Worm (Caenorhabditis elegans): ENCODE data around the gene golg-2.
A peak's percentile ranks its signal among the peaks of the same experiment; 100 is the strongest.

Gene golg-2

ce11 chrII:5084225-5084624 lies 44.3 kb upstream of the golg-2 start:
- TF ChIP-seq dmd-6 (GFP tag; IDR thresholded peaks at IDR 0.05), result peak; percentile 25; the same call in 1 of the 2 replicates
- TF ChIP-seq lin-1 (GFP tag; IDR thresholded peaks at IDR 0.05), result no peak
- TF ChIP-seq daf-16 (GFP tag; optimal IDR thresholded peaks at IDR 0.05), result no peak
- no peak for TF ChIP-seq daf-16 (tag; optimal IDR thresholded peaks at IDR 0.05)
- TF ChIP-seq F37D6.2 (tag; optimal IDR thresholded peaks at IDR 0.05), result no peak
- no peak for TF ChIP-seq aha-1 (tag)
- TF ChIP-seq nhr-28 (tag; optimal IDR thresholded peaks at IDR 0.05), result peak; percentile 39
- TF ChIP-seq F10B5.3 (tag; optimal IDR thresholded peaks at IDR 0.05), result no peak

- TF ChIP-seq ztf-7 (tag; optimal IDR thresholded peaks at IDR 0.05), result no peak
- no peak for TF ChIP-seq nhr-111 (GFP tag; optimal IDR thresholded peaks at IDR 0.05)
- TF ChIP-seq daf-16 (GFP tag; optimal IDR thresholded peaks at IDR 0.05), result no peak
- no peak for TF ChIP-seq daf-16 (tag; optimal IDR thresholded peaks at IDR 0.05)
- no peak for TF ChIP-seq dmd-9 (GFP tag; IDR thresholded peaks at IDR 0.05)
- no peak for TF ChIP-seq madf-5 (GFP tag; IDR thresholded peaks at IDR 0.05)
- TF ChIP-seq F44E2.7 (GFP tag; IDR thresholded peaks at IDR 0.05), result no peak
- no peak for TF ChIP-seq lim-7 (GFP tag; IDR thresholded peaks at IDR 0.05)
- no peak for TF ChIP-seq ceh-20 (GFP tag; IDR thresholded peaks at IDR 0.05)
- no peak for TF ChIP-seq tra-1 (GFP tag; IDR thresholded peaks at IDR 0.05)
- no peak for TF ChIP-seq F49E8.2 (tag; optimal IDR thresholded peaks at IDR 0.05; ENCODE audit: borderline replicate concordance)
- TF ChIP-seq lin-1 (GFP tag; IDR thresholded peaks at IDR 0.05), result no peak
- TF ChIP-seq aly-2 (tag; optimal IDR thresholded peaks at IDR 0.05), result no peak
- no peak for TF ChIP-seq lin-13 (GFP tag; optimal IDR thresholded peaks at IDR 0.05)
- no peak for TF ChIP-seq mdt-29 (GFP tag; IDR thresholded peaks at IDR 0.05)
- TF ChIP-seq egl-43 (GFP tag; IDR thresholded peaks at IDR 0.05), result no peak
- TF ChIP-seq unc-39 (tag; optimal IDR thresholded peaks at IDR 0.05), result no peak
These were observed 43.5 kb upstream of the golg-2 start, which contains the start of gene C04G6.4 for ce11 chrII:5083341-5083740. TSS of gene C04G6.4 (minus strand) at chrII:5083441.

- TF ChIP-seq attf-4 (tag; optimal IDR thresholded peaks at IDR 0.05) (no peak), ceh-28 (tag; optimal IDR thresholded peaks at IDR 0.05) (peak; percentile 25), madf-9 (GFP tag; conservative IDR thresholded peaks at IDR 0.05) (no peak), unc-62 (GFP tag; optimal IDR thresholded peaks at IDR 0.05 in 1 of 2) (peak in 1 of 2 experiments; percentile 92), unc-62 (tag; optimal IDR thresholded peaks at IDR 0.05) (no peak), hlh-30 (tag; optimal IDR thresholded peaks at IDR 0.05; ENCODE audit: insufficient read depth) (peak; percentile 84), nhr-10 (tag; optimal IDR thresholded peaks at IDR 0.05) (no peak), dmd-6 (GFP tag; IDR thresholded peaks at IDR 0.05) (peak; percentile 13; the same call in 1 of the 2 replicates), nhr-102 (tag; optimal IDR thresholded peaks at IDR 0.05) (no peak), mdt-29 (GFP tag; IDR thresholded peaks at IDR 0.05) (no peak), Y75B8A.6 (GFP tag; IDR thresholded peaks at IDR 0.05) (no peak), duxl-1 (tag; optimal IDR thresholded peaks at IDR 0.05; ENCODE audit: poor library complexity) (peak; percentile 45), F37D6.2 (tag; optimal IDR thresholded peaks at IDR 0.05) (no peak), mxl-3 (GFP tag; optimal IDR thresholded peaks at IDR 0.05) (peak; percentile 64), dpl-1 (GFP tag; optimal IDR thresholded peaks at IDR 0.05) (peak; percentile 77), nhr-28 (tag; optimal IDR thresholded peaks at IDR 0.05) (peak; percentile 42), lin-13 (GFP tag; optimal IDR thresholded peaks at IDR 0.05) (peak; percentile 34), egl-43 (GFP tag; IDR thresholded peaks at IDR 0.05) (no peak), aha-1 (tag) (peak; percentile 27), daf-16 (GFP tag; optimal IDR thresholded peaks at IDR 0.05) (no peak), daf-16 (tag; optimal IDR thresholded peaks at IDR 0.05) (peak; percentile 50), lin-38 (GFP tag; IDR thresholded peaks at IDR 0.05) (peak; percentile 55), lsy-2 (tag; optimal IDR thresholded peaks at IDR 0.05) (peak in 1 of 2 experiments; percentile 73), rbr-2 (tag; optimal IDR thresholded peaks at IDR 0.05) (peak; percentile 26), zip-2 (tag; optimal IDR thresholded peaks at IDR 0.05) (no peak), mes-2 (tag; optimal IDR thresholded peaks at IDR 0.05; ENCODE audit: poor library complexity, severe bottlenecking) (peak; percentile 85), hlh-11 (tag; optimal IDR thresholded peaks at IDR 0.05) (peak; percentile 55), mdl-1 (tag; optimal IDR thresholded peaks at IDR 0.05) (peak in 1 of 2 experiments; percentile 30), unc-130 (GFP tag; optimal IDR thresholded peaks at IDR 0.05) (peak; percentile 27), nhr-41 (GFP tag; IDR thresholded peaks at IDR 0.05) (peak; percentile 27; the same call in 1 of the 2 replicates), nhr-6 (tag; optimal IDR thresholded peaks at IDR 0.05) (peak; percentile 57), dve-1 (tag; optimal IDR thresholded peaks at IDR 0.05; ENCODE audit: insufficient read depth) (peak; percentile 70)
These were observed 41.4 kb upstream of the golg-2 start, which contains the start of gene dsh-2 for ce11 chrII:5081124-5081913. TSS of gene dsh-2 (minus strand) at chrII:5081174.

All from whole organism, L4 larva.